Fruit fly (Drosophila melanogaster) whole organism, embryonic: Measurements from ENCODE around the gene Usp30.

Source experiments
- Bdp1 ChIP-seq: fragments of 200-800 bp; sonication (Bioruptor generic); optimal IDR thresholded peaks from 3 replicates; lab custom pipeline; 2016; ENCODE audit warnings: missing biosample characterization, missing genetic modification characterization
- CG10565 ChIP-seq: fragments of 200-800 bp; sonication (Bioruptor generic); optimal IDR thresholded peaks from 3 replicates; lab custom pipeline; 2016; ENCODE audit warnings: missing biosample characterization, mild to moderate bottlenecking, missing genetic modification characterization
- CG11085 ChIP-seq: fragments of 200-800 bp; sonication (Bioruptor generic); IDR thresholded peaks from 2 replicates; pipeline ENCODE4 v1.3.6; 2022; ENCODE audit warnings: missing biosample characterization, missing genetic modification characterization
- CG11560 ChIP-seq: fragments of 200-800 bp; sonication (Bioruptor generic); IDR thresholded peaks from 3 replicates; pipeline ENCODE4 v1.3.6; 2022; ENCODE audit warnings: missing biosample characterization, missing genetic modification characterization
- CG12744 ChIP-seq: fragments of 200-800 bp; sonication (Bioruptor generic); optimal IDR thresholded peaks from 2 replicates; lab custom pipeline; 2016; ENCODE audit warnings: missing biosample characterization, missing genetic modification characterization
- CG17802 ChIP-seq: fragments of 200-800 bp; sonication (Bioruptor generic); optimal IDR thresholded peaks from 2 replicates; lab custom pipeline; 2018; ENCODE audit warnings: missing biosample characterization, mild to moderate bottlenecking, missing genetic modification characterization, moderate library complexity
- CG18011 ChIP-seq: fragments of 200-800 bp; sonication (Bioruptor generic); optimal IDR thresholded peaks from 2 replicates; lab custom pipeline; 2017; ENCODE audit warnings: missing biosample characterization, missing genetic modification characterization, mild to moderate bottlenecking, moderate library complexity, missing genotype
- CG30403 ChIP-seq: fragments of 200-800 bp; sonication (Bioruptor generic); optimal IDR thresholded peaks from 3 replicates; lab custom pipeline; 2016; ENCODE audit warnings: missing biosample characterization, missing genetic modification characterization
- CG30431 ChIP-seq: fragments of 200-800 bp; sonication (Bioruptor generic); optimal IDR thresholded peaks from 2 replicates; lab custom pipeline; 2017; ENCODE audit warnings: missing biosample characterization, missing genetic modification characterization
- CG31388 ChIP-seq: fragments of 200-800 bp; sonication (Bioruptor generic); optimal IDR thresholded peaks from 2 replicates; lab custom pipeline; 2016; ENCODE audit warnings: missing biosample characterization, missing genetic modification characterization
- CG32772 ChIP-seq: fragments of 200-800 bp; sonication (Bioruptor generic); IDR thresholded peaks from 2 replicates; pipeline ENCODE4 v1.3.6; 2022; ENCODE audit warnings: missing biosample characterization, missing genetic modification characterization
- CG4282 ChIP-seq: fragments of 200-800 bp; sonication (Bioruptor generic); optimal IDR thresholded peaks from 2 replicates; lab custom pipeline; 2016; ENCODE audit warnings: missing biosample characterization, missing genetic modification characterization
- CG6683 ChIP-seq: fragments of 200-800 bp; sonication (Bioruptor generic); optimal IDR thresholded peaks from 2 replicates; lab custom pipeline; 2017; ENCODE audit warnings: missing biosample characterization, mild to moderate bottlenecking, missing genetic modification characterization, missing genetic modification reagents
- CG7372 ChIP-seq: fragments of 200-800 bp; sonication (Bioruptor generic); IDR thresholded peaks from 2 replicates; pipeline ENCODE4 v1.3.6; 2022; ENCODE audit warnings: missing biosample characterization, missing genetic modification characterization
- CG8089 ChIP-seq: fragments of 200-800 bp; sonication (Bioruptor generic); optimal IDR thresholded peaks from 3 replicates; lab custom pipeline; 2016; ENCODE audit warnings: missing biosample characterization, missing genetic modification characterization
- CG8359 ChIP-seq: fragments of 200-800 bp; sonication (Bioruptor generic); optimal IDR thresholded peaks from 2 replicates; lab custom pipeline; 2017; ENCODE audit warnings: missing biosample characterization, mild to moderate bottlenecking, missing genetic modification characterization, borderline replicate concordance
- CG8765 ChIP-seq: fragments of 200-800 bp; sonication (Bioruptor generic); IDR thresholded peaks from 2 replicates; pipeline ENCODE4 v1.3.6; 2022; ENCODE audit warnings: missing biosample characterization, missing genetic modification characterization
- CG8924 ChIP-seq: fragments of 200-800 bp; optimal IDR thresholded peaks from 3 replicates; lab custom pipeline; 2019; ENCODE audit warnings: missing biosample characterization, mild to moderate bottlenecking, missing genetic modification characterization, moderate library complexity
- CkIIα-i1 ChIP-seq: fragments of 200-800 bp; sonication (Bioruptor generic); IDR thresholded peaks from 2 replicates; pipeline ENCODE4 v1.3.6; 2022; ENCODE audit warnings: missing biosample characterization, missing genetic modification characterization
- Deaf1 ChIP-seq: fragments of 200-800 bp; optimal IDR thresholded peaks from 3 replicates; lab custom pipeline; 2019; ENCODE audit warnings: missing biosample characterization, mild to moderate bottlenecking, missing genetic modification characterization, moderate library complexity
- Ets65A ChIP-seq: fragments of 200-800 bp; sonication (Bioruptor generic); peaks from one replicate; lab custom pipeline; 2016; ENCODE audit warnings: missing biosample characterization, missing genetic modification characterization
- Fer1 ChIP-seq: fragments of 200-800 bp; sonication (Bioruptor generic); optimal IDR thresholded peaks from 2 replicates; lab custom pipeline; 2017; ENCODE audit warnings: missing biosample characterization, mild to moderate bottlenecking, missing genetic modification characterization
- HLH3B ChIP-seq: fragments of 200-800 bp; sonication (Bioruptor generic); IDR thresholded peaks from 2 replicates; pipeline ENCODE4 v1.3.6; 2022; ENCODE audit warnings: missing biosample characterization, missing genetic modification characterization
- Hsf ChIP-seq: fragments of 200-800 bp; sonication (Bioruptor generic); optimal IDR thresholded peaks from 3 replicates; lab custom pipeline; 2016; ENCODE audit warnings: missing biosample characterization, missing genetic modification characterization
- NC2β ChIP-seq: fragments of 200-800 bp; sonication (Bioruptor generic); optimal IDR thresholded peaks from 2 replicates; lab custom pipeline; 2016; ENCODE audit warnings: missing biosample characterization, missing genetic modification characterization
- Oaz ChIP-seq: fragments of 200-800 bp; sonication (Bioruptor generic); IDR thresholded peaks from 2 replicates; pipeline ENCODE4 v1.3.6; 2022; ENCODE audit warnings: missing biosample characterization, missing genetic modification characterization
- PHDP ChIP-seq: fragments of 200-800 bp; sonication (Bioruptor generic); optimal IDR thresholded peaks from 3 replicates; lab custom pipeline; 2018; ENCODE audit warnings: missing biosample characterization, mild to moderate bottlenecking, missing genetic modification characterization, moderate library complexity
- Pdp1 ChIP-seq, 2 experiments: fragments of 200-800 bp; sonication (Bioruptor generic); optimal IDR thresholded peaks; 3 replicates each; lab custom pipeline; 2016; ENCODE audit warnings: missing biosample characterization in 2 of 2, missing genetic modification characterization in 2 of 2, mild to moderate bottlenecking in 1 of 2, moderate library complexity in 1 of 2
- Scr ChIP-seq: fragments of 200-800 bp; sonication (Bioruptor generic); IDR thresholded peaks from 2 replicates; pipeline ENCODE4 v1.3.6; 2022; ENCODE audit warnings: missing biosample characterization, missing genetic modification characterization; ENCODE audit not compliant: partially characterized antibody
- Six4 ChIP-seq: fragments of 200-800 bp; sonication (Bioruptor generic); optimal IDR thresholded peaks from 2 replicates; lab custom pipeline; 2016; ENCODE audit warnings: missing biosample characterization, missing genetic modification characterization
- Ssrp ChIP-seq: fragments of 200-800 bp; sonication (Bioruptor generic); optimal IDR thresholded peaks from 2 replicates; lab custom pipeline; 2018; ENCODE audit warnings: missing biosample characterization, mild to moderate bottlenecking, missing genetic modification characterization, moderate library complexity
- aop ChIP-seq: fragments of 200-800 bp; sonication (Bioruptor generic); IDR thresholded peaks from 2 replicates; pipeline ENCODE4 v1.3.6; 2022; ENCODE audit warnings: missing biosample characterization, missing genetic modification characterization
- az2 ChIP-seq: fragments of 200-800 bp; sonication (Bioruptor generic); optimal IDR thresholded peaks from 3 replicates; lab custom pipeline; 2016; ENCODE audit warnings: missing biosample characterization, missing genetic modification characterization
- chn ChIP-seq: fragments of 200-800 bp; sonication (Bioruptor generic); optimal IDR thresholded peaks from 2 replicates; lab custom pipeline; 2016; ENCODE audit warnings: missing biosample characterization, missing genetic modification characterization
- crc ChIP-seq: fragments of 200-800 bp; sonication (Bioruptor generic); optimal IDR thresholded peaks from 2 replicates; lab custom pipeline; 2016; ENCODE audit warnings: missing biosample characterization, missing genetic modification characterization
- ftz-f1 ChIP-seq: fragments of 200-800 bp; sonication (Bioruptor generic); optimal IDR thresholded peaks from 2 replicates; lab custom pipeline; 2016; ENCODE audit warnings: missing biosample characterization, missing genetic modification characterization
- inv ChIP-seq: fragments of 200-800 bp; sonication (Bioruptor generic); IDR thresholded peaks from 2 replicates; pipeline ENCODE4 v1.3.6; 2022; ENCODE audit warnings: missing biosample characterization, missing genetic modification characterization; ENCODE audit not compliant: partially characterized antibody
- jigr1 ChIP-seq: fragments of 200-800 bp; sonication (Bioruptor generic); IDR thresholded peaks from 3 replicates; pipeline ENCODE4 v1.3.6; 2022; ENCODE audit warnings: missing biosample characterization, missing genetic modification characterization
- ken ChIP-seq: fragments of 200-800 bp; sonication (Bioruptor generic); IDR thresholded peaks from 3 replicates; pipeline ENCODE4 v1.3.6; 2022; ENCODE audit warnings: missing biosample characterization, missing genetic modification characterization
- p53 ChIP-seq: fragments of 200-800 bp; sonication (Bioruptor generic); optimal IDR thresholded peaks from 2 replicates; lab custom pipeline; 2016; ENCODE audit warnings: missing biosample characterization, missing genetic modification characterization
- phol ChIP-seq: fragments of 200-800 bp; sonication (Bioruptor generic); optimal IDR thresholded peaks from 3 replicates; lab custom pipeline; 2018; ENCODE audit warnings: missing biosample characterization, mild to moderate bottlenecking, missing genetic modification characterization, moderate library complexity
- pros ChIP-seq: fragments of 200-800 bp; sonication (Bioruptor generic); optimal IDR thresholded peaks from 3 replicates; lab custom pipeline; 2019; ENCODE audit warnings: missing biosample characterization, mild to moderate bottlenecking, missing genetic modification characterization, moderate library complexity
- sc ChIP-seq, 3 experiments: fragments of >200 bp in 2 of 3; fragments of 200-800 bp in 1 of 3; sonication (Bioruptor generic) in 1 of 3; optimal IDR thresholded peaks; 2 replicates in 2 of 3; 3 replicates in 1 of 3; lab custom pipeline; 2017; ENCODE audit warnings: mild to moderate bottlenecking in 1 of 3, missing biosample characterization in 1 of 3, missing genetic modification characterization in 1 of 3, missing genetic modification reagents in 1 of 3
- schlank ChIP-seq: fragments of 200-800 bp; sonication (Bioruptor generic); optimal IDR thresholded peaks from 2 replicates; lab custom pipeline; 2018; ENCODE audit warnings: missing biosample characterization, mild to moderate bottlenecking, missing genetic modification characterization
- sim ChIP-seq: fragments of 200-800 bp; sonication (Bioruptor generic); IDR thresholded peaks from 2 replicates; pipeline ENCODE4 v1.3.6; 2022; ENCODE audit warnings: missing biosample characterization, missing genetic modification characterization
- sisA ChIP-seq: fragments of 200-800 bp; sonication (Bioruptor generic); IDR thresholded peaks from 2 replicates; pipeline ENCODE4 v1.3.6; 2022; ENCODE audit warnings: missing biosample characterization, missing genetic modification characterization
- slbo ChIP-seq: fragments of 200-800 bp; sonication (Bioruptor generic); IDR thresholded peaks from 2 replicates; pipeline ENCODE4 v1.3.6; 2022; ENCODE audit warnings: missing biosample characterization, missing genetic modification characterization
- sob ChIP-seq: fragments of 200-800 bp; sonication (Bioruptor generic); IDR thresholded peaks from 2 replicates; pipeline ENCODE4 v1.3.6; 2022; ENCODE audit warnings: missing biosample characterization, missing genetic modification characterization
- tio ChIP-seq: fragments of 200-800 bp; sonication (Bioruptor generic); optimal IDR thresholded peaks from 2 replicates; lab custom pipeline; 2017; ENCODE audit warnings: missing biosample characterization, missing genetic modification characterization, inconsistent platforms
- unpg ChIP-seq: fragments of 200-800 bp; sonication (Bioruptor generic); optimal IDR thresholded peaks from 3 replicates; lab custom pipeline; 2018; ENCODE audit warnings: missing biosample characterization, mild to moderate bottlenecking, missing genetic modification characterization, moderate library complexity
- yki ChIP-seq: fragments of >200 bp; optimal IDR thresholded peaks from 3 replicates; lab custom pipeline; 2018
- zfh1 ChIP-seq: fragments of 200-800 bp; sonication (Bioruptor generic); IDR thresholded peaks from 3 replicates; pipeline ENCODE4 v1.3.6; 2022; ENCODE audit warnings: missing biosample characterization, missing genetic modification characterization

The Usp30 gene

dm6 chrX:5847544-5847943 is 32.0 kb downstream of the Usp30 start (continued):
- TF ChIP-seq Bdp1 (no peak), Oaz (GFP tag; lab: Robert Waterston, UW) (0 out of 2 replicates have a peak, but pooled peaks have one; percentile 9), CG31388 (no peak), CG11085 (0 out of 2 replicates have a peak, but pooled peaks have one; percentile 25), Ets65A (GFP tag; lab: Kevin White, UChicago) (peak; percentile 23), CG11560 (tag; lab: Robert Waterston, UW) (no peak), CG8089 (GFP tag; lab: Kevin White, UChicago) (no peak), sc (optimal IDR thresholded peaks at IDR 0.05; lab: Kevin White, UChicago) (no peak), sc (GFP tag; optimal IDR thresholded peaks at IDR 0.05; lab: Kevin White, UChicago) (no peak), CG18011 (GFP tag; lab: Kevin White, UChicago) (no peak), Ssrp (tag; lab: Kevin White, UChicago) (no peak), schlank (tag; lab: Kevin White, UChicago) (no peak), CG6683 (GFP tag; lab: Kevin White, UChicago) (no peak), Fer1 (GFP tag; lab: Kevin White, UChicago) (peak; percentile 43), chn (GFP tag; lab: Kevin White, UChicago) (no peak), NC2β (GFP tag; lab: Kevin White, UChicago) (no peak), inv (GFP tag; lab: Robert Waterston, UW) (no peak), CG8765 (GFP tag; lab: Robert Waterston, UW) (no peak), CG30431 (GFP tag; lab: Kevin White, UChicago) (no peak), aop (GFP tag; lab: Robert Waterston, UW) (no peak), az2 (peak; percentile 6), yki (lab: Kevin White, UChicago) (no peak), sob (GFP tag; lab: Robert Waterston, UW) (peak; percentile 63), CG12744 (GFP tag; lab: Kevin White, UChicago) (no peak), phol (tag; lab: Kevin White, UChicago) (peak; percentile 9), jigr1 (GFP tag; lab: Robert Waterston, UW) (no peak), CG8924 (tag; lab: Kevin White, UChicago) (no peak), crc (GFP tag; lab: Kevin White, UChicago) (no peak), Hsf (GFP tag; lab: Kevin White, UChicago) (peak; percentile 36), Pdp1 (GFP tag; optimal IDR thresholded peaks at IDR 0.05; lab: Kevin White, UChicago) (no peak), CG4282 (GFP tag; lab: Kevin White, UChicago) (no peak), CkIIα-i1 (GFP tag; lab: Robert Waterston, UW) (no peak), CG17802 (no peak), tio (GFP tag; lab: Kevin White, UChicago) (no peak), CG10565 (GFP tag; lab: Kevin White, UChicago) (no peak), CG8359 (GFP tag; lab: Kevin White, UChicago) (no peak), ftz-f1 (GFP tag; lab: Kevin White, UChicago) (no peak), ken (GFP tag; lab: Robert Waterston, UW) (0 out of 3 replicates have a peak, but pooled peaks have one; percentile 36), Six4 (no peak), pros (GFP tag; lab: Kevin White, UChicago) (no peak), p53 (GFP tag; lab: Kevin White, UChicago) (no peak), CG32772 (peak; percentile 28; the same call in 1 of the 2 replicates), unpg (GFP tag; lab: Kevin White, UChicago) (peak; percentile 5), HLH3B (GFP tag; lab: Robert Waterston, UW) (peak; percentile 61), Deaf1 (no peak), sisA (GFP tag; lab: Robert Waterston, UW) (peak; percentile 30; the same call in 1 of the 2 replicates), PHDP (tag; lab: Kevin White, UChicago) (peak; percentile 17), sim (GFP tag; lab: Robert Waterston, UW) (no peak), slbo (GFP tag; lab: Robert Waterston, UW) (peak; percentile 69; the same call in 1 of the 2 replicates), zfh1 (peak; percentile 43; the same call in 1 of the 3 replicates), Scr (GFP tag; lab: Robert Waterston, UW) (no peak), CG30403 (GFP tag; lab: Kevin White, UChicago) (no peak), CG7372 (GFP tag; lab: Robert Waterston, UW) (0 out of 2 replicates have a peak, but pooled peaks have one; percentile 13)
